Worm (Caenorhabditis elegans) whole organism, L1 larva: ENCODE results near the gene B0507.2.

Experiments used
- blmp-1 ChIP-seq: fragments of 150-350 bp; optimal IDR thresholded peaks from 2 replicates; lab custom pipeline; 2014; ENCODE audit warnings: missing biosample characterization, missing genetic modification characterization
- dpl-1 ChIP-seq, 3 experiments: fragments of 150-350 bp in 2 of 3; sonication (generic microtip) in 1 of 3; optimal IDR thresholded peaks; 2 replicates each; lab custom pipeline; 2014 to 2017; ENCODE audit warnings: missing biosample characterization in 3 of 3, missing genetic modification characterization in 3 of 3, missing genetic modification reagents in 3 of 3
- fkh-10 ChIP-seq: sonication (generic microtip); optimal IDR thresholded peaks from 2 replicates; lab custom pipeline; 2017; ENCODE audit warnings: missing biosample characterization, missing genetic modification reagents, missing genetic modification characterization
- lin-13 ChIP-seq: fragments of 150-350 bp; optimal IDR thresholded peaks from 2 replicates; lab custom pipeline; 2014; ENCODE audit warnings: missing biosample characterization, missing genetic modification reagents, missing genetic modification characterization
- lsy-2 ChIP-seq, 2 experiments: fragments of 150-350 bp; optimal IDR thresholded peaks; 2 replicates each; lab custom pipeline; 2014; ENCODE audit warnings: missing biosample characterization in 2 of 2, missing genetic modification characterization in 2 of 2
- mep-1 ChIP-seq: fragments of 150-350 bp; optimal IDR thresholded peaks from 2 replicates; lab custom pipeline; 2014; ENCODE audit warnings: missing biosample characterization, missing genetic modification characterization
- nhr-11 ChIP-seq: fragments of 150-350 bp; optimal IDR thresholded peaks from 2 replicates; lab custom pipeline; 2014; ENCODE audit warnings: missing biosample characterization, missing genetic modification characterization
- pax-3 ChIP-seq: fragments of 200-800 bp; sonication (Bioruptor generic); optimal IDR thresholded peaks from 2 replicates; lab custom pipeline; 2018; ENCODE audit warnings: mild to moderate bottlenecking, missing genetic modification characterization, moderate library complexity, missing compliant biosample characterization
- pqm-1 ChIP-seq: sonication (generic microtip); optimal IDR thresholded peaks from 3 replicates; lab custom pipeline; 2017; ENCODE audit warnings: missing biosample characterization, missing genetic modification characterization
- ztf-4 ChIP-seq: fragments of 150-350 bp; optimal IDR thresholded peaks from 2 replicates; lab custom pipeline; 2014; ENCODE audit warnings: missing biosample characterization, missing genetic modification characterization

ce11 chrV:8799293-8799812 lies 25.2 kb downstream of the B0507.2 start:
- no peak for TF ChIP-seq ztf-4 (tag; lab: Kevin White, UChicago)
- TF ChIP-seq dpl-1 (GFP tag; optimal IDR thresholded peaks at IDR 0.05; lab: Kevin White, UChicago): no peak
- TF ChIP-seq mep-1 (tag; lab: Kevin White, UChicago): no peak
- TF ChIP-seq pqm-1: no peak
- peak in 1 of 2 experiments; percentile 13 for TF ChIP-seq lsy-2 (tag; optimal IDR thresholded peaks at IDR 0.05; lab: Kevin White, UChicago)
- no peak for TF ChIP-seq lin-13 (GFP tag; lab: Kevin White, UChicago)
- no peak for TF ChIP-seq pax-3 (tag; lab: Kevin White, UChicago)
- TF ChIP-seq fkh-10 (GFP tag; lab: Kevin White, UChicago): no peak
- peak; percentile 30 for TF ChIP-seq blmp-1 (tag; lab: Kevin White, UChicago)
- TF ChIP-seq nhr-11 (tag; lab: Kevin White, UChicago): no peak
